Worm (Caenorhabditis elegans) whole organism, L4 larva: Measurements from ENCODE around the gene C46C11.4.

Experiments
- D1046.2 ChIP-seq: fragments of 200-800 bp; sonication (Bioruptor generic); IDR thresholded peaks from 2 replicates; pipeline ENCODE4 v1.3.6; 2022; ENCODE audit warnings: missing genetic modification characterization, missing compliant biosample characterization
- F10B5.3 ChIP-seq: sonication (generic microtip); optimal IDR thresholded peaks from 2 replicates; lab custom pipeline; 2016; ENCODE audit warnings: mild to moderate bottlenecking, missing genetic modification characterization, missing compliant biosample characterization
- F26F4.8 ChIP-seq: fragments of 200-800 bp; sonication (Bioruptor generic); conservative IDR thresholded peaks from 2 replicates; pipeline ENCODE4 v1.3.6; 2022; ENCODE audit warnings: missing genetic modification characterization, missing compliant biosample characterization
- T20F7.1 ChIP-seq: fragments of 200-800 bp; sonication (Bioruptor generic); optimal IDR thresholded peaks from 2 replicates; lab custom pipeline; 2018; ENCODE audit warnings: mild to moderate bottlenecking, missing genetic modification characterization, missing compliant biosample characterization
- Y5F2A.4 ChIP-seq: fragments of 200-800 bp; sonication (Bioruptor generic); optimal IDR thresholded peaks from 2 replicates; lab custom pipeline; 2018; ENCODE audit warnings: mild to moderate bottlenecking, missing genetic modification characterization, missing compliant biosample characterization
- aly-2 ChIP-seq: sonication (generic microtip); optimal IDR thresholded peaks from 2 replicates; lab custom pipeline; 2018; ENCODE audit warnings: missing biosample characterization, missing genetic modification characterization
- arid-1 ChIP-seq: fragments of 200-800 bp; sonication (Bioruptor generic); conservative IDR thresholded peaks from 2 replicates; pipeline ENCODE4 v1.3.6; 2022; ENCODE audit warnings: missing genetic modification reagents, missing genetic modification characterization, missing compliant biosample characterization
- attf-4 ChIP-seq: sonication (generic microtip); optimal IDR thresholded peaks from 3 replicates; lab custom pipeline; 2017; ENCODE audit warnings: missing biosample characterization, missing genetic modification characterization
- ceh-28 ChIP-seq: fragments of 150-350 bp; optimal IDR thresholded peaks from 2 replicates; lab custom pipeline; 2014; ENCODE audit warnings: missing biosample characterization, missing genetic modification reagents, missing genetic modification characterization
- ceh-32 ChIP-seq: sonication (generic microtip); optimal IDR thresholded peaks from 2 replicates; lab custom pipeline; 2016; ENCODE audit warnings: mild to moderate bottlenecking, missing genetic modification characterization, missing compliant biosample characterization; ENCODE audit not compliant: poor library complexity
- ceh-44 ChIP-seq: fragments of 200-800 bp; sonication (Bioruptor generic); IDR thresholded peaks from 2 replicates; pipeline ENCODE4 v1.3.6; 2022; ENCODE audit warnings: missing genetic modification reagents, missing genetic modification characterization, missing compliant biosample characterization
- ceh-82 ChIP-seq: sonication (generic microtip); optimal IDR thresholded peaks from 2 replicates; lab custom pipeline; 2017; ENCODE audit warnings: missing biosample characterization, missing genetic modification characterization
- daf-8 ChIP-seq: fragments of 200-800 bp; sonication (Bioruptor generic); IDR thresholded peaks from 2 replicates; pipeline ENCODE4 v1.3.6; 2022; ENCODE audit warnings: missing genetic modification characterization, missing compliant biosample characterization
- dmd-6 ChIP-seq: fragments of 200-800 bp; sonication (Bioruptor generic); IDR thresholded peaks from 2 replicates; pipeline ENCODE4 v1.3.6; 2022; ENCODE audit warnings: missing genetic modification reagents, missing genetic modification characterization, missing compliant biosample characterization
- dmd-9 ChIP-seq: fragments of 200-800 bp; sonication (Bioruptor generic); IDR thresholded peaks from 2 replicates; pipeline ENCODE4 v1.3.6; 2022; ENCODE audit warnings: missing genetic modification reagents, missing genetic modification characterization, missing compliant biosample characterization
- duxl-1 ChIP-seq: sonication (generic microtip); optimal IDR thresholded peaks from 2 replicates; lab custom pipeline; 2016; ENCODE audit warnings: mild to moderate bottlenecking, missing genetic modification characterization, moderate library complexity, missing compliant biosample characterization; ENCODE audit not compliant: poor library complexity
- dve-1 ChIP-seq: sonication (generic microtip); optimal IDR thresholded peaks from 2 replicates; lab custom pipeline; 2017; ENCODE audit warnings: antibody characterized with exemption, mild to moderate bottlenecking, missing genetic modification characterization, missing compliant biosample characterization; ENCODE audit not compliant: insufficient read depth
- egl-27 ChIP-seq: sonication (generic microtip); optimal IDR thresholded peaks from 3 replicates; lab custom pipeline; 2017; ENCODE audit warnings: missing biosample characterization, missing genetic modification reagents, missing genetic modification characterization
- fos-1 ChIP-seq: fragments of 150-350 bp; optimal IDR thresholded peaks from 2 replicates; lab custom pipeline; 2014; ENCODE audit warnings: missing biosample characterization, missing genetic modification characterization
- hlh-11 ChIP-seq: fragments of 200-800 bp; sonication (Bioruptor generic); optimal IDR thresholded peaks from 2 replicates; lab custom pipeline; 2018; ENCODE audit warnings: mild to moderate bottlenecking, missing genetic modification characterization, missing compliant biosample characterization
- lim-7 ChIP-seq: fragments of 200-800 bp; sonication (Bioruptor generic); IDR thresholded peaks from 2 replicates; pipeline ENCODE4 v1.3.6; 2022; ENCODE audit warnings: missing genetic modification characterization, missing compliant biosample characterization
- lin-38 ChIP-seq: fragments of 200-800 bp; sonication (Bioruptor generic); IDR thresholded peaks from 2 replicates; pipeline ENCODE4 v1.3.6; 2022; ENCODE audit warnings: missing genetic modification reagents, missing genetic modification characterization, missing compliant biosample characterization
- lin-39 ChIP-seq: fragments of 150-350 bp; optimal IDR thresholded peaks from 2 replicates; lab custom pipeline; 2014; ENCODE audit warnings: missing biosample characterization, missing genetic modification reagents, missing genetic modification characterization
- lsy-2 ChIP-seq, 2 experiments: fragments of 150-350 bp in 1 of 2; sonication (generic microtip) in 1 of 2; optimal IDR thresholded peaks; 2 replicates each; lab custom pipeline; 2014 to 2017; ENCODE audit warnings: missing biosample characterization in 2 of 2, missing genetic modification characterization in 2 of 2
- madf-9 ChIP-seq: fragments of 200-800 bp; sonication (Bioruptor generic); conservative IDR thresholded peaks from 2 replicates; pipeline ENCODE4 v1.3.6; 2022; ENCODE audit warnings: missing genetic modification reagents, missing genetic modification characterization, missing compliant biosample characterization
- mdt-29 ChIP-seq: fragments of 200-800 bp; sonication (Bioruptor generic); IDR thresholded peaks from 2 replicates; pipeline ENCODE4 v1.3.6; 2022; ENCODE audit warnings: missing genetic modification reagents, missing genetic modification characterization, missing compliant biosample characterization
- nhr-10 ChIP-seq: fragments of 150-350 bp; optimal IDR thresholded peaks from 2 replicates; lab custom pipeline; 2014; ENCODE audit warnings: missing biosample characterization, missing genetic modification characterization
- nhr-102 ChIP-seq: sonication (generic microtip); optimal IDR thresholded peaks from 2 replicates; lab custom pipeline; 2016; ENCODE audit warnings: mild to moderate bottlenecking, missing genetic modification characterization, moderate library complexity, missing compliant biosample characterization
- nhr-237 ChIP-seq: sonication (generic microtip); optimal IDR thresholded peaks from 2 replicates; lab custom pipeline; 2017; ENCODE audit warnings: missing biosample characterization, missing genetic modification characterization
- nhr-28 ChIP-seq: fragments of 150-350 bp; optimal IDR thresholded peaks from 2 replicates; lab custom pipeline; 2014; ENCODE audit warnings: missing biosample characterization, missing genetic modification characterization
- nhr-41 ChIP-seq: fragments of 200-800 bp; sonication (Bioruptor generic); IDR thresholded peaks from 2 replicates; pipeline ENCODE4 v1.3.6; 2022; ENCODE audit warnings: missing genetic modification reagents, missing genetic modification characterization, missing compliant biosample characterization
- nhr-42 ChIP-seq: fragments of 200-800 bp; sonication (Bioruptor generic); IDR thresholded peaks from 2 replicates; pipeline ENCODE4 v1.3.6; 2022; ENCODE audit warnings: missing genetic modification characterization, missing compliant biosample characterization
- nhr-6 ChIP-seq: fragments of 150-350 bp; optimal IDR thresholded peaks from 2 replicates; lab custom pipeline; 2014; ENCODE audit warnings: missing biosample characterization, missing genetic modification characterization
- nhr-77 ChIP-seq: fragments of 150-350 bp; optimal IDR thresholded peaks from 2 replicates; lab custom pipeline; 2014; ENCODE audit warnings: missing biosample characterization, missing genetic modification characterization
- pqm-1 ChIP-seq: sonication (generic microtip); optimal IDR thresholded peaks from 2 replicates; lab custom pipeline; 2017; ENCODE audit warnings: missing biosample characterization, missing genetic modification characterization
- saeg-2 ChIP-seq: fragments of 200-800 bp; sonication (Bioruptor generic); IDR thresholded peaks from 2 replicates; pipeline ENCODE4 v1.3.6; 2022; ENCODE audit warnings: missing genetic modification reagents, missing genetic modification characterization, missing compliant biosample characterization
- sdz-12 ChIP-seq: fragments of 200-800 bp; sonication (Bioruptor generic); optimal IDR thresholded peaks from 2 replicates; lab custom pipeline; 2018; ENCODE audit warnings: mild to moderate bottlenecking, missing genetic modification characterization, missing compliant biosample characterization
- skn-1 ChIP-seq: fragments of 150-350 bp; optimal IDR thresholded peaks from 2 replicates; lab custom pipeline; 2014; ENCODE audit warnings: missing biosample characterization, missing genetic modification characterization
- snpc-1.2 ChIP-seq: fragments of 200-800 bp; sonication (Bioruptor generic); IDR thresholded peaks from 2 replicates; pipeline ENCODE4 v1.3.6; 2022; ENCODE audit warnings: missing genetic modification reagents, missing genetic modification characterization, missing compliant biosample characterization
- spr-3 ChIP-seq: fragments of 200-800 bp; sonication (Bioruptor generic); optimal IDR thresholded peaks from 2 replicates; lab custom pipeline; 2018; ENCODE audit warnings: mild to moderate bottlenecking, missing genetic modification characterization, missing compliant biosample characterization
- unc-130 ChIP-seq: sonication (generic microtip); optimal IDR thresholded peaks from 2 replicates; lab custom pipeline; 2016; ENCODE audit warnings: missing genetic modification reagents, missing genetic modification characterization, missing compliant biosample characterization
- unc-39 ChIP-seq: sonication (generic microtip); optimal IDR thresholded peaks from 2 replicates; lab custom pipeline; 2017; ENCODE audit warnings: missing biosample characterization, missing genetic modification characterization
- unc-62 ChIP-seq, 3 experiments: fragments of 150-350 bp in 1 of 3; sonication (generic microtip); optimal IDR thresholded peaks in 2 of 3; peaks in 1 of 3; 1 replicate in 1 of 3; 2 replicates in 2 of 3; lab custom pipeline; 2014 to 2017; ENCODE audit warnings: missing biosample characterization in 3 of 3, missing genetic modification characterization in 3 of 3, missing genetic modification reagents in 3 of 3, missing genotype in 1 of 3
- vab-7 ChIP-seq: fragments of 200-800 bp; sonication (Bioruptor generic); IDR thresholded peaks from 2 replicates; pipeline ENCODE4 v1.3.6; 2022; ENCODE audit warnings: missing genetic modification reagents, missing genetic modification characterization, missing compliant biosample characterization
- zfp-2 ChIP-seq: sonication (generic microtip); optimal IDR thresholded peaks from 2 replicates; lab custom pipeline; 2016; ENCODE audit warnings: mild to moderate bottlenecking, missing genetic modification characterization, missing compliant biosample characterization
- zip-11 ChIP-seq: fragments of 200-800 bp; sonication (Bioruptor generic); IDR thresholded peaks from 2 replicates; pipeline ENCODE4 v1.3.6; 2022; ENCODE audit warnings: missing genetic modification characterization, missing compliant biosample characterization
- ztf-11 ChIP-seq: fragments of 150-350 bp; optimal IDR thresholded peaks from 2 replicates; lab custom pipeline; 2014; ENCODE audit warnings: missing biosample characterization, missing genetic modification characterization

C46C11.4 gene

DNA sequence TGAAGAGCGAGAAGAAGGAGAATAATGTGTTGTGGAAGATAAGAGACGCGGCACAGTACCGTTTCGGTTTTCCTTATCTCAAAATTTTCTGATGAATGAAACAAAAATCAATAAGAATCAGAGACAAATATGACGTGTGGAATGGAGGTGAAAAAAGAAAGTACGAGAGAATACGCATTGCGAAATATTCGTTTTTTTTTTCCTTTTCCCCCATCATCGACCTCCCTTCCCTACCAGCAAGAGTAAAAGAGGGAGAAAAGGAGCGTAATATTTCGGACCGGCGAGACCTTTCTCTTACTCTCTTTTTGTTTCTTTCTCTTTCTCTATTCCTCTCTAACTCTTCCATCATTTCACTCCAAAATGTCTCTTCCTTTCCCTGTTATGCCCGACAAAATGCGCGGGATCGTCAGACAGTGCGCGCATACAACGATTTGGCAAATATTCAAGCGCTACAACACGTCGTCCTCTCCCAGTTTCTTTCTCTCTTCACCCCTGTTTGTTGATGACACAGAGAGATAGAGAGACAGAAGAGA lies 15.4 kb upstream of the C46C11.4 start (continued):
- no peak for TF ChIP-seq egl-27 (tag; lab: Kevin White, UChicago)
- TF ChIP-seq unc-62 (GFP tag; optimal IDR thresholded peaks at IDR 0.05 in 1 of 2; lab: Kevin White, UChicago): peak in 1 of 2 experiments; percentile 81
- no peak for TF ChIP-seq unc-62 (tag; optimal IDR thresholded peaks at IDR 0.05; lab: Kevin White, UChicago)
- peak; percentile 11 for TF ChIP-seq duxl-1 (tag; lab: Kevin White, UChicago)
- TF ChIP-seq F26F4.8 (GFP tag; lab: Robert Waterston, UW): no peak
- TF ChIP-seq saeg-2 (GFP tag; lab: Robert Waterston, UW): no peak
- no peak for TF ChIP-seq vab-7
- peak; percentile 77 for TF ChIP-seq nhr-6
- no peak for TF ChIP-seq fos-1 (tag; lab: Kevin White, UChicago)
- TF ChIP-seq nhr-237 (tag; lab: Kevin White, UChicago): no peak
- no peak for TF ChIP-seq dmd-9 (GFP tag; lab: Robert Waterston, UW)
- no peak for TF ChIP-seq lin-38
- peak; percentile 49 for TF ChIP-seq nhr-77 (tag; lab: Kevin White, UChicago)
- TF ChIP-seq ceh-44 (GFP tag; lab: Robert Waterston, UW): no peak

DNA sequence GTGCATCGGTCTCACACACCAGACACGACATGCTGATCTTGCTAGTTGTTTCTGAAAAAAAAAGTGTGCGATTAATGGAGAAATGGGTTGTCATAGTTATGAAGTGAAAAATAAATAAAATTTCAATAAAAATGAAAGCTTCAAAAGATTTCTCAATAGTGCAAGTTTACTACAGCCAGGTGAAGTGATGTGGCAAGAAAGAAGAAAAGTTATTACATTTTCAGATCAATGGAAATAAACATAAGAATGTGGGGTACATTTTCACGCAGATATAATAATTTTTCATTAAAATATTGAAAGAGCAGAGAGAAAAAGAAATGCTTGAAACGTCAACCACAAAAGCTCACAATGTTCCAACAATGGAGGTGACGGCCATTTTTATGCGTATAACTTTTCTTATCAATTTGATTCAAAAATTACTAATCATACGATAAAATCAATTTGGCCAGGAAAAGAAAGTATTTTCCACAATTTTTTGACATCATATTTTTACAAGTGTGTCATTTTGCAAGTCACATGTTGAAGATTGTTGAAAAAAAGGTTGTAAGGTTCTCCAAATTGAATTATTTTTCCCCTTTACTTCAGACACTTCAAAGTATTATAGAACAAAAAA lies 13.4 kb upstream of the C46C11.4 start, which contains the start of gene nhr-45:
nhr-45 (minus strand) TSS at position 51 of the 613 bp plus-strand sequence.
- TF ChIP-seq T20F7.1 (GFP tag; lab: Kevin White, UChicago) (peak; percentile 34), zfp-2 (tag; lab: Kevin White, UChicago) (no peak), nhr-28 (peak; percentile 25), snpc-1.2 (GFP tag; lab: Robert Waterston, UW) (no peak), skn-1 (tag; lab: Kevin White, UChicago) (no peak), mdt-29 (GFP tag; lab: Robert Waterston, UW) (no peak), egl-27 (tag; lab: Kevin White, UChicago) (no peak), nhr-77 (tag; lab: Kevin White, UChicago) (peak; percentile 24), lsy-2 (tag; optimal IDR thresholded peaks at IDR 0.05; lab: Kevin White, UChicago) (peak in 1 of 2 experiments; percentile 13), lim-7 (GFP tag; lab: Robert Waterston, UW) (no peak), ceh-32 (tag; lab: Kevin White, UChicago) (no peak), ceh-28 (no peak), unc-39 (tag; lab: Kevin White, UChicago) (no peak), unc-130 (GFP tag; lab: Kevin White, UChicago) (no peak), daf-8 (no peak), pqm-1 (tag; lab: Kevin White, UChicago) (peak; percentile 26), nhr-10 (tag; lab: Kevin White, UChicago) (no peak), ceh-82 (tag; lab: Kevin White, UChicago) (no peak), lin-38 (no peak), attf-4 (no peak), dmd-6 (peak; percentile 42; the same call in 1 of the 2 replicates), lin-39 (no peak), aly-2 (tag; lab: Kevin White, UChicago) (no peak), sdz-12 (GFP tag; lab: Kevin White, UChicago) (no peak), nhr-41 (GFP tag; lab: Robert Waterston, UW) (no peak)

ce11 chrX:4658706-4659105 lies 11.7 kb upstream of the C46C11.4 start:
- TF ChIP-seq pqm-1 (tag; lab: Kevin White, UChicago) (peak; percentile 4), D1046.2 (GFP tag; lab: Robert Waterston, UW) (no peak), duxl-1 (tag; lab: Kevin White, UChicago) (no peak), madf-9 (GFP tag; lab: Robert Waterston, UW) (no peak), F10B5.3 (tag; lab: Kevin White, UChicago) (no peak), sdz-12 (GFP tag; lab: Kevin White, UChicago) (no peak), mdt-29 (GFP tag; lab: Robert Waterston, UW) (no peak), T20F7.1 (GFP tag; lab: Kevin White, UChicago) (no peak), zip-11 (GFP tag; lab: Robert Waterston, UW) (no peak), ztf-11 (tag; lab: Kevin White, UChicago) (no peak), dmd-6 (peak; percentile 37; the same call in 1 of the 2 replicates), vab-7 (no peak), nhr-42 (GFP tag; lab: Robert Waterston, UW) (no peak), arid-1 (GFP tag; lab: Robert Waterston, UW) (no peak), hlh-11 (tag; lab: Kevin White, UChicago) (peak; percentile 24), Y5F2A.4 (GFP tag; lab: Kevin White, UChicago) (no peak), nhr-102 (tag; lab: Kevin White, UChicago) (peak; percentile 24), dve-1 (tag; lab: Kevin White, UChicago) (peak; percentile 6), spr-3 (GFP tag; lab: Kevin White, UChicago) (no peak)
